Worm (Caenorhabditis elegans) whole organism, young adult: ENCODE results near the gene srd-40.

ENCODE experiments used
- B0261.1 ChIP-seq: sonication (generic microtip); optimal IDR thresholded peaks from 2 replicates; lab custom pipeline; 2016; ENCODE audit warnings: mild to moderate bottlenecking, missing genetic modification characterization, moderate library complexity, missing compliant biosample characterization
- C17E4.6 ChIP-seq: fragments of 200-800 bp; sonication (Bioruptor generic); IDR thresholded peaks from 2 replicates; pipeline ENCODE4 v1.3.6; 2022; ENCODE audit warnings: missing genetic modification reagents, missing genetic modification characterization, missing compliant biosample characterization
- D2030.7 ChIP-seq: fragments of 200-800 bp; sonication (Bioruptor generic); IDR thresholded peaks from 2 replicates; pipeline ENCODE4 v1.3.6; 2022; ENCODE audit warnings: missing genetic modification reagents, missing genetic modification characterization, missing compliant biosample characterization
- F10E7.11 ChIP-seq: sonication (generic microtip); optimal IDR thresholded peaks from 2 replicates; lab custom pipeline; 2017; ENCODE audit warnings: mild to moderate bottlenecking, missing genetic modification characterization, moderate library complexity, missing compliant biosample characterization
- F22D6.2 ChIP-seq: sonication (generic microtip); optimal IDR thresholded peaks from 2 replicates; lab custom pipeline; 2016; ENCODE audit warnings: mild to moderate bottlenecking, missing genetic modification characterization, missing compliant biosample characterization
- F49E8.2 ChIP-seq: sonication (generic microtip); optimal IDR thresholded peaks from 3 replicates; lab custom pipeline; 2017; ENCODE audit warnings: missing genetic modification characterization, mild to moderate bottlenecking, missing compliant biosample characterization, antibody characterized with exemption, moderate library complexity; ENCODE audit not compliant: insufficient read depth
- F57C9.4 ChIP-seq: sonication (generic microtip); optimal IDR thresholded peaks from 2 replicates; lab custom pipeline; 2017; ENCODE audit warnings: mild to moderate bottlenecking, missing genetic modification characterization, missing compliant biosample characterization
- K11D2.4 ChIP-seq: fragments of 200-800 bp; sonication (Bioruptor generic); IDR thresholded peaks from 2 replicates; pipeline ENCODE4 v1.3.6; 2022; ENCODE audit warnings: missing genetic modification reagents, missing genetic modification characterization, missing compliant biosample characterization
- Y53G8AR.9 ChIP-seq: fragments of 200-800 bp; sonication (Bioruptor generic); conservative IDR thresholded peaks from 2 replicates; pipeline ENCODE4 v1.3.6; 2022; ENCODE audit warnings: missing genetic modification reagents, missing genetic modification characterization, missing compliant biosample characterization
- ama-1 ChIP-seq, 3 experiments: fragments of 150-350 bp in 1 of 3; sonication (generic microtip) in 2 of 3; optimal IDR thresholded peaks; 2 replicates each; lab custom pipeline; 2014 to 2018; ENCODE audit warnings: missing biosample characterization in 2 of 3, missing genetic modification characterization in 2 of 3, missing genetic modification reagents in 2 of 3
- aptf-2 ChIP-seq: fragments of 200-800 bp; sonication (Bioruptor generic); conservative IDR thresholded peaks from 2 replicates; pipeline ENCODE4 v1.3.6; 2022; ENCODE audit warnings: missing genetic modification reagents, missing genetic modification characterization, missing compliant biosample characterization
- attf-6 ChIP-seq: fragments of 200-800 bp; sonication (Bioruptor generic); IDR thresholded peaks from 2 replicates; pipeline ENCODE4 v1.3.6; 2022; ENCODE audit warnings: missing genetic modification reagents, missing genetic modification characterization, missing compliant biosample characterization
- bed-2 ChIP-seq: fragments of 200-800 bp; sonication (Bioruptor generic); IDR thresholded peaks from 2 replicates; pipeline ENCODE4 v1.3.6; 2022; ENCODE audit warnings: missing genetic modification reagents, missing genetic modification characterization, missing compliant biosample characterization
- ceh-91 ChIP-seq: fragments of 200-800 bp; sonication (Bioruptor generic); IDR thresholded peaks from 2 replicates; pipeline ENCODE4 v1.3.6; 2022; ENCODE audit warnings: missing genetic modification reagents, missing genetic modification characterization, missing compliant biosample characterization
- dpff-1 ChIP-seq: sonication (generic microtip); optimal IDR thresholded peaks from 2 replicates; lab custom pipeline; 2017; ENCODE audit warnings: mild to moderate bottlenecking, missing genetic modification characterization, missing compliant biosample characterization
- egl-18 ChIP-seq: fragments of 200-800 bp; sonication (Bioruptor generic); IDR thresholded peaks from 2 replicates; pipeline ENCODE4 v1.3.6; 2022; ENCODE audit warnings: missing genetic modification reagents, missing genetic modification characterization, missing compliant biosample characterization
- lag-1 ChIP-seq: fragments of 200-800 bp; sonication (Bioruptor generic); IDR thresholded peaks from 2 replicates; pipeline ENCODE4 v1.3.6; 2022; ENCODE audit warnings: missing genetic modification reagents, missing genetic modification characterization, missing compliant biosample characterization
- lin-40 ChIP-seq: sonication (generic microtip); optimal IDR thresholded peaks from 2 replicates; lab custom pipeline; 2016; ENCODE audit warnings: missing genetic modification characterization, mild to moderate bottlenecking, missing compliant biosample characterization, missing genotype, missing genetic modification reagents
- lir-1 ChIP-seq: fragments of 200-800 bp; sonication (Bioruptor generic); conservative IDR thresholded peaks from 2 replicates; pipeline ENCODE4 v1.3.6; 2022; ENCODE audit warnings: missing genetic modification reagents, missing genetic modification characterization, missing compliant biosample characterization
- mel-28 ChIP-seq: sonication (generic microtip); optimal IDR thresholded peaks from 2 replicates; lab custom pipeline; 2016; ENCODE audit warnings: borderline replicate concordance, mild to moderate bottlenecking, missing genetic modification characterization, missing compliant biosample characterization
- nhr-80 ChIP-seq: sonication (generic microtip); optimal IDR thresholded peaks from 2 replicates; lab custom pipeline; 2016; ENCODE audit warnings: missing genetic modification characterization, missing compliant biosample characterization
- rec-8 ChIP-seq, 2 experiments: sonication (generic microtip); optimal IDR thresholded peaks; 2 replicates each; lab custom pipeline; 2016; ENCODE audit warnings: mild to moderate bottlenecking in 2 of 2, missing genetic modification characterization in 2 of 2, missing genetic modification reagents in 2 of 2, missing genotype in 2 of 2, missing biosample characterization in 1 of 2, missing compliant biosample characterization in 1 of 2, moderate library complexity in 1 of 2
- rpc-1 ChIP-seq, 2 experiments: fragments of 150-350 bp in 1 of 2; sonication (generic microtip) in 1 of 2; optimal IDR thresholded peaks; 2 replicates each; lab custom pipeline; 2014 to 2018; ENCODE audit warnings: missing biosample characterization in 1 of 2, missing genetic modification characterization in 1 of 2, missing genetic modification reagents in 1 of 2, missing genotype in 1 of 2
- sdz-38 ChIP-seq: sonication (generic microtip); optimal IDR thresholded peaks from 2 replicates; lab custom pipeline; 2016; ENCODE audit warnings: missing genotype, missing genetic modification characterization, missing compliant biosample characterization
- snpc-3.4 ChIP-seq: sonication (generic microtip); optimal IDR thresholded peaks from 2 replicates; lab custom pipeline; 2017; ENCODE audit warnings: missing genetic modification characterization, mild to moderate bottlenecking, missing compliant biosample characterization, antibody characterized with exemption, moderate library complexity, missing genotype, missing genetic modification reagents
- tbp1 ChIP-seq: fragments of 200-800 bp; sonication (Bioruptor generic); optimal IDR thresholded peaks from 2 replicates; lab custom pipeline; 2018; ENCODE audit warnings: mild to moderate bottlenecking, missing genetic modification characterization, missing compliant biosample characterization
- tbx-9 ChIP-seq: sonication (generic microtip); optimal IDR thresholded peaks from 2 replicates; lab custom pipeline; 2016; ENCODE audit warnings: borderline replicate concordance, missing genetic modification characterization, inconsistent platforms, missing compliant biosample characterization
- unc-130 ChIP-seq: sonication (generic microtip); optimal IDR thresholded peaks from 2 replicates; lab custom pipeline; 2016; ENCODE audit warnings: missing genetic modification reagents, missing genetic modification characterization, missing compliant biosample characterization
- ztf-18 ChIP-seq: sonication (generic microtip); optimal IDR thresholded peaks from 2 replicates; lab custom pipeline; 2016; ENCODE audit warnings: missing genotype, mild to moderate bottlenecking, missing genetic modification characterization, missing compliant biosample characterization
- ztf-22 ChIP-seq: fragments of 200-800 bp; sonication (Bioruptor generic); optimal IDR thresholded peaks from 2 replicates; lab custom pipeline; 2018; ENCODE audit warnings: mild to moderate bottlenecking, missing genetic modification characterization, moderate library complexity, missing compliant biosample characterization
- ztf-6 ChIP-seq: fragments of 200-800 bp; sonication (Bioruptor generic); IDR thresholded peaks from 2 replicates; pipeline ENCODE4 v1.3.6; 2022; ENCODE audit warnings: missing genetic modification reagents, missing genetic modification characterization, missing compliant biosample characterization

Gene srd-40

DNA sequence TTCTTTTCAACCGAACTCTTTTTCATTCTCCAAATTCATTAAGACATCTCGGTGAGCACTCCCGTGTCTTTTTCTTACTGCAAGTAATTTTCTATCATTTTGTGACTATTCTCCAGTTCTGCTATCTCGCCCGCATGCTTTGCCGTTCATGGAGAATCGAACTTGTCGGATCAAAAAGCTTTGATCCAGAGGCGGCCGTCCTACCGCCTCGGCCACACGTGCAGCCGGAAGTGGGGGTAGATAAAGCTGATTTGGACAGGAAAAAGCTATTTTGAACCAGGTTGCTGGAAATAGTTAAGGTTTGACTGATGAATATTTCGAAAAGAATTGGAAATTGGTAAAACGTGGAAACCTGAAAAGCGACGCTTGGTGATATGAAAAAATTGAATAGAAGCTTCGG is 19.3 kb upstream of the srd-40 start:
- TF ChIP-seq lag-1 (peak; percentile 72; the same call in 1 of the 2 replicates), rpc-1 (optimal IDR thresholded peaks at IDR 0.05; lab: Kevin White, UChicago) (peak; percentile 34), rpc-1 (tag; optimal IDR thresholded peaks at IDR 0.05; lab: Kevin White, UChicago) (peak; percentile 68), ama-1 (optimal IDR thresholded peaks at IDR 0.05; lab: Kevin White, UChicago) (no peak), ama-1 (GFP tag; optimal IDR thresholded peaks at IDR 0.05; lab: Kevin White, UChicago) (no peak), B0261.1 (peak; percentile 24), K11D2.4 (GFP tag; lab: Robert Waterston, UW) (0 out of 2 replicates have a peak, but pooled peaks have one; percentile 64), tbp1 (GFP tag; lab: Kevin White, UChicago) (peak; percentile 76)

- no peak for TF ChIP-seq rec-8 (tag; optimal IDR thresholded peaks at IDR 0.05; lab: Kevin White, UChicago)
- no peak for TF ChIP-seq aptf-2
- no peak for TF ChIP-seq sdz-38 (tag; lab: Kevin White, UChicago)
- TF ChIP-seq ztf-18 (tag; lab: Kevin White, UChicago) = no peak
- TF ChIP-seq egl-18 (GFP tag; lab: Robert Waterston, UW) = no peak
- TF ChIP-seq ztf-22 (GFP tag; lab: Kevin White, UChicago) = no peak
- no peak for TF ChIP-seq tbx-9 (tag; lab: Kevin White, UChicago)
- TF ChIP-seq F10E7.11 (tag; lab: Kevin White, UChicago) = no peak
- no peak for TF ChIP-seq unc-130 (GFP tag; lab: Kevin White, UChicago)
Observed at ce11 chrX:12306565-12306964, 17.0 kb upstream of the srd-40 start, which contains the start of gene phf-32. Gene phf-32 (plus strand): TSS chrX:12306865.

ce11 chrX:12308045-12308499 is 15.5 kb upstream of the srd-40 start, which contains the start of gene F17A2.16:
Gene F17A2.16 (plus strand): TSS chrX:12308449.
- TF ChIP-seq attf-6 = peak; percentile 86

DNA sequence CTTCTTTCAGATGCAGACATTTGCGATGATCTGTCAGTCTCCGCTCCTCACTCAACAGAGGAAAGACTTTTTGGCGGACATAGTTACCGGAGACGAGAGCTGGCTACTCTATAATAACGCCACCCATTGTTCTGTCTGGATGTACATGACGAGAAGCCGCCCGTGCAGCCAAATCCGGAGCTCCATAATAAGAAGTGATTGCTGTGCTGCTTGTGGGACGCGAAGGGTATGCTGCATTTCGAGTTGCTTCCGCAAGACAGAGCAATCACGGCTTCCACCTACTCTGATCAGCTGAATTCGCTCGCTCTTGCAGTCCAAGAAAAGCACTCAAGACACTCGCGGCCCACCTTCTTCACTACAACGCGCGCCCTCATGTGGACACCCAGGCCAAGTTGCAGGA is 9.8 kb upstream of the srd-40 start:
- TF ChIP-seq F22D6.2 (tag; lab: Kevin White, UChicago) = no peak
- TF ChIP-seq bed-2 (GFP tag; lab: Robert Waterston, UW) = peak; percentile 59; the same call in 1 of the 2 replicates
- no peak for TF ChIP-seq ztf-6
- peak; percentile 57; the same call in 1 of the 2 replicates for TF ChIP-seq lir-1
- TF ChIP-seq K11D2.4 (GFP tag; lab: Robert Waterston, UW) = peak; percentile 52; the same call in 1 of the 2 replicates

- TF ChIP-seq ceh-91 (GFP tag; lab: Robert Waterston, UW) = no peak
- TF ChIP-seq nhr-80 (tag; lab: Kevin White, UChicago) = no peak
- TF ChIP-seq F57C9.4 (tag; lab: Kevin White, UChicago) = no peak
- TF ChIP-seq D2030.7 (GFP tag; lab: Robert Waterston, UW) = no peak
- no peak for TF ChIP-seq dpff-1 (tag; lab: Kevin White, UChicago)
- no peak for TF ChIP-seq F49E8.2 (tag; lab: Kevin White, UChicago)
- no peak for TF ChIP-seq Y53G8AR.9 (GFP tag; lab: Robert Waterston, UW)
- TF ChIP-seq C17E4.6 (GFP tag; lab: Robert Waterston, UW) = no peak
- no peak for TF ChIP-seq snpc-3.4 (tag; lab: Kevin White, UChicago)
- no peak for TF ChIP-seq mel-28 (tag; lab: Kevin White, UChicago)
- TF ChIP-seq ztf-6 = no peak
- no peak for TF ChIP-seq lin-40 (tag; lab: Kevin White, UChicago)
- TF ChIP-seq, all 124 proteins: peak for 0
Observed at ce11 chrX:12314395-12314794, 9.1 kb upstream of the srd-40 start.
